Worm (Caenorhabditis elegans) whole organism, young adult: ENCODE measurements around the gene ooc-3.

Source experiments
- F22D6.2 ChIP-seq: sonication (generic microtip); optimal IDR thresholded peaks from 2 replicates; lab custom pipeline; 2016; ENCODE audit warnings: mild to moderate bottlenecking, missing genetic modification characterization, missing compliant biosample characterization
- F23B12.7 ChIP-seq: sonication (generic microtip); optimal IDR thresholded peaks from 2 replicates; lab custom pipeline; 2017; ENCODE audit warnings: missing genetic modification characterization, mild to moderate bottlenecking, missing compliant biosample characterization, antibody characterized with exemption, moderate library complexity; ENCODE audit not compliant: insufficient read depth
- F39B2.1 ChIP-seq: fragments of 200-800 bp; sonication (Bioruptor generic); IDR thresholded peaks from 2 replicates; pipeline ENCODE4 v1.3.6; 2022; ENCODE audit warnings: missing genetic modification reagents, missing genetic modification characterization, missing compliant biosample characterization
- K11D2.4 ChIP-seq: fragments of 200-800 bp; sonication (Bioruptor generic); IDR thresholded peaks from 2 replicates; pipeline ENCODE4 v1.3.6; 2022; ENCODE audit warnings: missing genetic modification reagents, missing genetic modification characterization, missing compliant biosample characterization
- Y95B8A.8 ChIP-seq: fragments of 200-800 bp; sonication (Bioruptor generic); IDR thresholded peaks from 2 replicates; pipeline ENCODE4 v1.3.6; 2022; ENCODE audit warnings: missing genetic modification reagents, missing genetic modification characterization, missing compliant biosample characterization
- ZK185.1 ChIP-seq: sonication (generic microtip); optimal IDR thresholded peaks from 2 replicates; lab custom pipeline; 2016; ENCODE audit warnings: mild to moderate bottlenecking, missing genetic modification characterization, missing compliant biosample characterization; ENCODE audit not compliant: poor library complexity, severe bottlenecking
- akir-1 ChIP-seq: fragments of 200-800 bp; sonication (Bioruptor generic); optimal IDR thresholded peaks from 2 replicates; lab custom pipeline; 2018; ENCODE audit warnings: mild to moderate bottlenecking, missing genetic modification characterization, moderate library complexity, missing compliant biosample characterization
- athp-1 ChIP-seq: sonication (generic microtip); optimal IDR thresholded peaks from 2 replicates; lab custom pipeline; 2017; ENCODE audit warnings: mild to moderate bottlenecking, missing genetic modification characterization, missing compliant biosample characterization
- bed-1 ChIP-seq: fragments of 200-800 bp; sonication (Bioruptor generic); IDR thresholded peaks from 2 replicates; pipeline ENCODE4 v1.3.6; 2022; ENCODE audit warnings: missing genetic modification reagents, missing genetic modification characterization, missing compliant biosample characterization
- cebp-1 ChIP-seq, 2 experiments: fragments of 200-800 bp in 1 of 2; sonication (Bioruptor generic) in 1 of 2; sonication (generic microtip) in 1 of 2; IDR thresholded peaks in 1 of 2; optimal IDR thresholded peaks in 1 of 2; 2 replicates each; pipeline versions ENCODE4 v1.3.6 to Lab custom; 2017 to 2022; ENCODE audit warnings: missing compliant biosample characterization in 2 of 2, missing genetic modification characterization in 2 of 2, mild to moderate bottlenecking in 1 of 2, missing genetic modification reagents in 1 of 2, moderate library complexity in 1 of 2
- cebp-2 ChIP-seq: fragments of 200-800 bp; sonication (Bioruptor generic); IDR thresholded peaks from 2 replicates; pipeline ENCODE4 v1.3.6; 2022; ENCODE audit warnings: missing genetic modification characterization, missing compliant biosample characterization
- dox-1 ChIP-seq: fragments of 200-800 bp; sonication (Bioruptor generic); IDR thresholded peaks from 2 replicates; pipeline ENCODE4 v1.3.6; 2022; ENCODE audit warnings: missing genetic modification reagents, missing genetic modification characterization, missing compliant biosample characterization
- dpff-1 ChIP-seq: sonication (generic microtip); optimal IDR thresholded peaks from 2 replicates; lab custom pipeline; 2017; ENCODE audit warnings: mild to moderate bottlenecking, missing genetic modification characterization, missing compliant biosample characterization
- dpl-1 ChIP-seq: fragments of 150-350 bp; optimal IDR thresholded peaks from 2 replicates; lab custom pipeline; 2014; ENCODE audit warnings: missing biosample characterization, missing genetic modification reagents, missing genetic modification characterization
- efl-1 ChIP-seq: fragments of 150-350 bp; optimal IDR thresholded peaks from 2 replicates; lab custom pipeline; 2014; ENCODE audit warnings: missing biosample characterization, missing genetic modification reagents, missing genetic modification characterization
- egrh-3 ChIP-seq: fragments of 200-800 bp; sonication (Bioruptor generic); IDR thresholded peaks from 2 replicates; pipeline ENCODE4 v1.3.6; 2022; ENCODE audit warnings: missing genetic modification reagents, missing genetic modification characterization, missing compliant biosample characterization
- gei-17 ChIP-seq: fragments of 200-800 bp; sonication (Bioruptor generic); optimal IDR thresholded peaks from 2 replicates; lab custom pipeline; 2018; ENCODE audit warnings: mild to moderate bottlenecking, missing genetic modification characterization, missing compliant biosample characterization
- lag-1 ChIP-seq: fragments of 200-800 bp; sonication (Bioruptor generic); IDR thresholded peaks from 2 replicates; pipeline ENCODE4 v1.3.6; 2022; ENCODE audit warnings: missing genetic modification reagents, missing genetic modification characterization, missing compliant biosample characterization
- let-526 ChIP-seq: fragments of 200-800 bp; sonication (Bioruptor generic); IDR thresholded peaks from 2 replicates; pipeline ENCODE4 v1.3.6; 2022; ENCODE audit warnings: missing genetic modification reagents, missing genetic modification characterization, missing compliant biosample characterization
- lin-40 ChIP-seq: sonication (generic microtip); optimal IDR thresholded peaks from 2 replicates; lab custom pipeline; 2016; ENCODE audit warnings: missing genetic modification characterization, mild to moderate bottlenecking, missing compliant biosample characterization, missing genotype, missing genetic modification reagents
- lin-54 ChIP-seq: fragments of 200-800 bp; sonication (Bioruptor generic); optimal IDR thresholded peaks from 2 replicates; lab custom pipeline; 2018; ENCODE audit warnings: mild to moderate bottlenecking, missing genetic modification characterization, missing compliant biosample characterization
- lsy-27 ChIP-seq: sonication (generic microtip); optimal IDR thresholded peaks from 2 replicates; lab custom pipeline; 2017; ENCODE audit warnings: missing genetic modification characterization, mild to moderate bottlenecking, missing compliant biosample characterization, antibody characterized with exemption, missing genotype, borderline replicate concordance; ENCODE audit not compliant: insufficient read depth
- madf-3 ChIP-seq: fragments of 200-800 bp; sonication (Bioruptor generic); IDR thresholded peaks from 2 replicates; pipeline ENCODE4 v1.3.6; 2022; ENCODE audit warnings: missing genetic modification reagents, missing genetic modification characterization, missing compliant biosample characterization
- nfya-1 ChIP-seq: sonication (generic microtip); optimal IDR thresholded peaks from 2 replicates; lab custom pipeline; 2017; ENCODE audit warnings: antibody characterized with exemption, missing compliant biosample characterization, missing genetic modification characterization, borderline replicate concordance; ENCODE audit not compliant: insufficient read depth
- nfyb-1 ChIP-seq: fragments of 200-800 bp; sonication (Bioruptor generic); IDR thresholded peaks from 2 replicates; pipeline ENCODE4 v1.3.6; 2022; ENCODE audit warnings: missing genetic modification reagents, missing genetic modification characterization, missing compliant biosample characterization
- nhr-179 ChIP-seq: sonication (generic microtip); optimal IDR thresholded peaks from 2 replicates; lab custom pipeline; 2016; ENCODE audit warnings: mild to moderate bottlenecking, missing genetic modification characterization, missing compliant biosample characterization
- nhr-80 ChIP-seq: sonication (generic microtip); optimal IDR thresholded peaks from 2 replicates; lab custom pipeline; 2016; ENCODE audit warnings: missing genetic modification characterization, missing compliant biosample characterization
- nhr-90 ChIP-seq: sonication (generic microtip); optimal IDR thresholded peaks from 2 replicates; lab custom pipeline; 2016; ENCODE audit warnings: missing genotype, mild to moderate bottlenecking, missing genetic modification characterization, missing compliant biosample characterization
- pbrm-1 ChIP-seq: fragments of 200-800 bp; sonication (Bioruptor generic); IDR thresholded peaks from 2 replicates; pipeline ENCODE4 v1.3.6; 2022; ENCODE audit warnings: missing genetic modification reagents, missing genetic modification characterization, missing compliant biosample characterization
- rpc-1 ChIP-seq, 2 experiments: fragments of 150-350 bp in 1 of 2; sonication (generic microtip) in 1 of 2; optimal IDR thresholded peaks; 2 replicates each; lab custom pipeline; 2014 to 2018; ENCODE audit warnings: missing biosample characterization in 1 of 2, missing genetic modification characterization in 1 of 2, missing genetic modification reagents in 1 of 2, missing genotype in 1 of 2
- sea-2 ChIP-seq: fragments of 200-800 bp; sonication (Bioruptor generic); IDR thresholded peaks from 2 replicates; pipeline ENCODE4 v1.3.6; 2022; ENCODE audit warnings: missing genetic modification characterization, missing compliant biosample characterization
- snpc-1.3 ChIP-seq: sonication (generic microtip); optimal IDR thresholded peaks from 2 replicates; lab custom pipeline; 2017; ENCODE audit warnings: missing genetic modification characterization, mild to moderate bottlenecking, missing compliant biosample characterization, antibody characterized with exemption, moderate library complexity, missing genotype, missing genetic modification reagents; ENCODE audit not compliant: insufficient read depth
- tbp1 ChIP-seq: fragments of 200-800 bp; sonication (Bioruptor generic); optimal IDR thresholded peaks from 2 replicates; lab custom pipeline; 2018; ENCODE audit warnings: mild to moderate bottlenecking, missing genetic modification characterization, missing compliant biosample characterization
- unc-62 ChIP-seq: fragments of 150-350 bp; optimal IDR thresholded peaks from 2 replicates; lab custom pipeline; 2014; ENCODE audit warnings: missing biosample characterization, missing genetic modification reagents, missing genetic modification characterization
- xnd-1 ChIP-seq: sonication (generic microtip); optimal IDR thresholded peaks from 2 replicates; lab custom pipeline; 2016; ENCODE audit warnings: missing genotype, missing genetic modification reagents, missing genetic modification characterization, missing compliant biosample characterization
- ztf-25 ChIP-seq: fragments of 200-800 bp; sonication (Bioruptor generic); IDR thresholded peaks from 2 replicates; pipeline ENCODE4 v1.3.6; 2022; ENCODE audit warnings: missing genetic modification reagents, missing genetic modification characterization, missing compliant biosample characterization
- ztf-28 ChIP-seq: fragments of 200-800 bp; sonication (Bioruptor generic); IDR thresholded peaks from 2 replicates; pipeline ENCODE4 v1.3.6; 2022; ENCODE audit warnings: missing genetic modification reagents, missing genetic modification characterization, missing compliant biosample characterization

Gene ooc-3

ce11 chrII:11484600-11484999 is 10.5 kb downstream of the ooc-3 start (continued):
- TF ChIP-seq Y95B8A.8 (GFP tag; lab: Robert Waterston, UW) = 0 out of 2 replicates have a peak, but pooled peaks have one; percentile 31
- TF ChIP-seq cebp-1 (GFP tag; IDR thresholded peaks at IDR 0.05; lab: Robert Waterston, UW) = peak; percentile 56; the same call in 1 of the 2 replicates
- TF ChIP-seq cebp-1 (tag; optimal IDR thresholded peaks at IDR 0.05; lab: Kevin White, UChicago) = no peak
- peak; percentile 97 for TF ChIP-seq ztf-25 (GFP tag; lab: Robert Waterston, UW)
- peak; percentile 91 for TF ChIP-seq pbrm-1 (GFP tag; lab: Robert Waterston, UW)
- peak; percentile 57 for TF ChIP-seq nhr-80 (tag; lab: Kevin White, UChicago)
- TF ChIP-seq nhr-90 (tag; lab: Kevin White, UChicago) = peak; percentile 97
- TF ChIP-seq lin-40 (tag; lab: Kevin White, UChicago) = peak; percentile 66
- TF ChIP-seq tbp1 (GFP tag; lab: Kevin White, UChicago) = peak; percentile 100
- TF ChIP-seq dpff-1 (tag; lab: Kevin White, UChicago) = peak; percentile 52
- peak; percentile 87; the same call in 1 of the 2 replicates for TF ChIP-seq bed-1
- no peak for TF ChIP-seq unc-62
- peak; percentile 81 for TF ChIP-seq lin-54
- TF ChIP-seq lag-1 (GFP tag; lab: Robert Waterston, UW) = peak; percentile 87; the same call in 1 of the 2 replicates
- TF ChIP-seq K11D2.4 = peak; percentile 72
- peak; percentile 93 for TF ChIP-seq nfyb-1 (GFP tag; lab: Robert Waterston, UW)
- TF ChIP-seq dox-1 (GFP tag; lab: Robert Waterston, UW) = peak; percentile 94
- peak; percentile 97 for TF ChIP-seq cebp-2 (GFP tag; lab: Robert Waterston, UW)

- TF ChIP-seq F23B12.7 (tag; lab: Kevin White, UChicago) = no peak
Observed at ce11 chrII:11479076-11479475, 16.0 kb downstream of the ooc-3 start, which contains the start of gene W02B12.12. W02B12.12 (minus strand) TSS chrII:11479176.

ce11 chrII:11476410-11476809 is 18.7 kb downstream of the ooc-3 start, which contains the start of gene W02B12.16:
W02B12.16 (minus strand) TSS chrII:11476510.
- TF ChIP-seq dox-1 (GFP tag; lab: Robert Waterston, UW) (no peak), F22D6.2 (no peak), rpc-1 (optimal IDR thresholded peaks at IDR 0.05; lab: Kevin White, UChicago) (no peak), rpc-1 (tag; optimal IDR thresholded peaks at IDR 0.05; lab: Kevin White, UChicago) (no peak), let-526 (no peak), sea-2 (GFP tag; lab: Robert Waterston, UW) (no peak), ztf-28 (GFP tag; lab: Robert Waterston, UW) (no peak), snpc-1.3 (tag; lab: Kevin White, UChicago) (no peak), egrh-3 (GFP tag; lab: Robert Waterston, UW) (no peak), madf-3 (no peak), ZK185.1 (no peak), athp-1 (tag; lab: Kevin White, UChicago) (no peak), akir-1 (GFP tag; lab: Kevin White, UChicago) (no peak), lsy-27 (tag; lab: Kevin White, UChicago) (no peak), nhr-179 (tag; lab: Kevin White, UChicago) (no peak), gei-17 (GFP tag; lab: Kevin White, UChicago) (no peak), dpl-1 (GFP tag; lab: Kevin White, UChicago) (no peak), nfya-1 (tag; lab: Kevin White, UChicago) (no peak), efl-1 (GFP tag; lab: Kevin White, UChicago) (no peak), xnd-1 (no peak), F39B2.1 (GFP tag; lab: Robert Waterston, UW) (no peak)
- TF ChIP-seq, all 124 proteins: peak for 0
